Worm (Caenorhabditis elegans): ENCODE data around the gene C07G1.7.

ce11 chrIV:8254193-8254592 lies 42.5 kb upstream of the C07G1.7 start:
- TF ChIP-seq ztf-4 (tag; optimal IDR thresholded peaks at IDR 0.05) (no peak), F13H6.1 (tag; optimal IDR thresholded peaks at IDR 0.05) (no peak), nhr-21 (tag; optimal IDR thresholded peaks at IDR 0.05) (peak; percentile 51), snpc-4 (tag; optimal IDR thresholded peaks at IDR 0.05) (no peak), nhr-12 (tag; optimal IDR thresholded peaks at IDR 0.05) (no peak), nhr-6 (tag; optimal IDR thresholded peaks at IDR 0.05) (no peak), blmp-1 (tag; optimal IDR thresholded peaks at IDR 0.05; ENCODE audit: insufficient read depth) (no peak), lsy-2 (tag; optimal IDR thresholded peaks at IDR 0.05) (peak in 1 of 2 experiments; percentile 0), elt-3 (tag; optimal IDR thresholded peaks at IDR 0.05) (no peak), mdl-1 (tag; optimal IDR thresholded peaks at IDR 0.05) (no peak), lin-39 (tag; optimal IDR thresholded peaks at IDR 0.05) (no peak)

Measured in whole organism, L2 larva.